Worm (Caenorhabditis elegans) whole organism, L4 larva: Measurements from ENCODE around the gene mrpl-18.

Experiments
- lsy-2 ChIP-seq, 2 experiments: fragments of 150-350 bp in 1 of 2; sonication (generic microtip) in 1 of 2; optimal IDR thresholded peaks; 2 replicates each; lab custom pipeline; 2014 to 2017; ENCODE audit warnings: missing biosample characterization in 2 of 2, missing genetic modification characterization in 2 of 2
- mep-1 ChIP-seq: fragments of 150-350 bp; sonication (generic microtip); optimal IDR thresholded peaks from 3 replicates; lab custom pipeline; 2014; ENCODE audit warnings: missing biosample characterization, missing genetic modification characterization
- nhr-10 ChIP-seq: fragments of 150-350 bp; optimal IDR thresholded peaks from 2 replicates; lab custom pipeline; 2014; ENCODE audit warnings: missing biosample characterization, missing genetic modification characterization

DNA sequence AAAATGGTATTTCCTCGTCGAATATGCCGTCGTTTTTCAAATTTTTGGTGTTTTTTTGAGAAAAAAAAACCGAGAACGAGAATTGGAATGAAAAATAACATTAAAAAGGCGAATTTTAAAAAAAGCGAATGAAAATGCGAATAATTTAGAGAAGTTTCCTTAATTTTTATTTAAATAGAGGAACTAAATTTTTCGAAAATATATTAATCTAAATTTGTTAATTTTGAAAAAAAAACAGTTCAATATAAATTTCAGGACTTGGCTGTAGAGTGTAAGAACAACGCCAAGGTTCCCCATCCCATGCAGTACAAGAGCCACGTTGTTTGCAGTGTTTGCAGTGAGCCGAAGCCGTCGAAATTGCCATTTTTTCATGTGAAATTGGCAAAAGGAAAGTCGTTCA is 45.7 kb downstream of the mrpl-18 start, which contains the start of gene C50C3.19:
- TF ChIP-seq mep-1 (no peak), lsy-2 (tag; optimal IDR thresholded peaks at IDR 0.05; lab: Kevin White, UChicago) (no peak), nhr-10 (tag; lab: Kevin White, UChicago) (no peak)
